Worm (Caenorhabditis elegans): Measurements from ENCODE around the gene dnj-2.

The dnj-2 gene

ce11 chrIV:11326939-11327565, 13.3 kb upstream of the dnj-2 start, which contains the start of gene B0035.21 (continued):
- TF ChIP-seq Y53G8AR.9 (GFP tag; conservative IDR thresholded peaks at IDR 0.05) (peak; percentile 76), D2030.7 (GFP tag; IDR thresholded peaks at IDR 0.05) (peak; percentile 53), lin-26 (GFP tag; IDR thresholded peaks at IDR 0.05) (peak; percentile 87), lin-54 (GFP tag; optimal IDR thresholded peaks at IDR 0.05) (peak; percentile 27), hsf-1 (GFP tag; IDR thresholded peaks at IDR 0.05) (peak; percentile 64), B0019.2 (GFP tag; conservative IDR thresholded peaks at IDR 0.05) (0 out of 2 replicates have a peak, but pooled peaks have one; percentile 15)

- peak; percentile 57; the same call in 1 of the 2 replicates for TF ChIP-seq attf-6 (GFP tag; IDR thresholded peaks at IDR 0.05)
- TF ChIP-seq madf-6 (GFP tag; IDR thresholded peaks at IDR 0.05): 0 out of 2 replicates have a peak, but pooled peaks have one; percentile 24
- 0 out of 2 replicates have a peak, but pooled peaks have one; percentile 59 for TF ChIP-seq madf-3 (GFP tag; IDR thresholded peaks at IDR 0.05)
- peak; percentile 79 for TF ChIP-seq lin-26 (GFP tag; IDR thresholded peaks at IDR 0.05)
- peak; percentile 38; the same call in 1 of the 2 replicates for TF ChIP-seq hsf-1 (GFP tag; IDR thresholded peaks at IDR 0.05)
These were observed 11.0 kb upstream of the dnj-2 start, which contains the start of gene his-48 for ce11 chrIV:11324741-11325140. TSS of gene his-48 (plus strand) at chrIV:11324745.

- TF ChIP-seq ceh-40 (GFP tag; IDR thresholded peaks at IDR 0.05) (no peak), mcd-1 (GFP tag; IDR thresholded peaks at IDR 0.05) (0 out of 2 replicates have a peak, but pooled peaks have one; percentile 18), ztf-25 (GFP tag; IDR thresholded peaks at IDR 0.05) (0 out of 2 replicates have a peak, but pooled peaks have one; percentile 43), F39B2.1 (GFP tag; IDR thresholded peaks at IDR 0.05) (0 out of 2 replicates have a peak, but pooled peaks have one; percentile 17), Y79H2A.3 (GFP tag; conservative IDR thresholded peaks at IDR 0.05) (peak; percentile 56; the same call in 1 of the 2 replicates), lin-54 (GFP tag; optimal IDR thresholded peaks at IDR 0.05) (no peak), dox-1 (GFP tag; IDR thresholded peaks at IDR 0.05) (peak; percentile 64; the same call in 1 of the 2 replicates), D2030.7 (GFP tag; IDR thresholded peaks at IDR 0.05) (peak; percentile 38), fkh-3 (tag; optimal IDR thresholded peaks at IDR 0.05) (no peak), madf-6 (GFP tag; IDR thresholded peaks at IDR 0.05) (peak; percentile 64), attf-6 (GFP tag; IDR thresholded peaks at IDR 0.05) (peak; percentile 71; the same call in 1 of the 2 replicates), ekl-4 (GFP tag; IDR thresholded peaks at IDR 0.05) (peak; percentile 79), hmg-1.2 (GFP tag; IDR thresholded peaks at IDR 0.05) (peak; percentile 34), F33H1.4 (GFP tag; IDR thresholded peaks at IDR 0.05) (peak; percentile 37; the same call in 1 of the 2 replicates), lin-26 (GFP tag; IDR thresholded peaks at IDR 0.05) (peak; percentile 79), him-1 (tag; optimal IDR thresholded peaks at IDR 0.05) (peak; percentile 74), lir-1 (GFP tag; conservative IDR thresholded peaks at IDR 0.05) (no peak), ceh-100 (GFP tag; IDR thresholded peaks at IDR 0.05) (0 out of 2 replicates have a peak, but pooled peaks have one; percentile 27), hrde-1 (tag; optimal IDR thresholded peaks at IDR 0.05; ENCODE audit: borderline replicate concordance) (peak; percentile 82), Y56A3A.18 (GFP tag; IDR thresholded peaks at IDR 0.05) (no peak), snpc-3.4 (tag; optimal IDR thresholded peaks at IDR 0.05) (peak; percentile 7), C17E4.6 (GFP tag; IDR thresholded peaks at IDR 0.05) (0 out of 2 replicates have a peak, but pooled peaks have one; percentile 7), hsf-1 (GFP tag; IDR thresholded peaks at IDR 0.05) (peak; percentile 61; the same call in 1 of the 2 replicates), Y95B8A.8 (GFP tag; IDR thresholded peaks at IDR 0.05) (peak; percentile 59; the same call in 1 of the 2 replicates), pbrm-1 (GFP tag; IDR thresholded peaks at IDR 0.05) (0 out of 2 replicates have a peak, but pooled peaks have one; percentile 16), F49E8.2 (tag; optimal IDR thresholded peaks at IDR 0.05; ENCODE audit: insufficient read depth) (peak; percentile 4), mes-4 (tag; optimal IDR thresholded peaks at IDR 0.05) (peak; percentile 26), snpc-4 (GFP tag; optimal IDR thresholded peaks at IDR 0.05) (no peak), snpc-4 (tag; optimal IDR thresholded peaks at IDR 0.05) (peak in 1 of 4 experiments; percentile 25), egl-44 (GFP tag; IDR thresholded peaks at IDR 0.05) (peak; percentile 65; the same call in 1 of the 2 replicates), Y53G8AR.9 (GFP tag; conservative IDR thresholded peaks at IDR 0.05) (0 out of 2 replicates have a peak, but pooled peaks have one; percentile 57), T07F8.4 (tag; optimal IDR thresholded peaks at IDR 0.05) (no peak), egrh-3 (GFP tag; IDR thresholded peaks at IDR 0.05) (no peak), tbx-9 (tag; optimal IDR thresholded peaks at IDR 0.05; ENCODE audit: borderline replicate concordance) (no peak), rcor-1 (GFP tag; IDR thresholded peaks at IDR 0.05) (peak; percentile 68), aptf-2 (GFP tag; conservative IDR thresholded peaks at IDR 0.05) (no peak)
These were observed 9.9 kb upstream of the dnj-2 start for ce11 chrIV:11323666-11324065.
